Worm (Caenorhabditis elegans): ENCODE results near the gene glb-28.

DNA sequence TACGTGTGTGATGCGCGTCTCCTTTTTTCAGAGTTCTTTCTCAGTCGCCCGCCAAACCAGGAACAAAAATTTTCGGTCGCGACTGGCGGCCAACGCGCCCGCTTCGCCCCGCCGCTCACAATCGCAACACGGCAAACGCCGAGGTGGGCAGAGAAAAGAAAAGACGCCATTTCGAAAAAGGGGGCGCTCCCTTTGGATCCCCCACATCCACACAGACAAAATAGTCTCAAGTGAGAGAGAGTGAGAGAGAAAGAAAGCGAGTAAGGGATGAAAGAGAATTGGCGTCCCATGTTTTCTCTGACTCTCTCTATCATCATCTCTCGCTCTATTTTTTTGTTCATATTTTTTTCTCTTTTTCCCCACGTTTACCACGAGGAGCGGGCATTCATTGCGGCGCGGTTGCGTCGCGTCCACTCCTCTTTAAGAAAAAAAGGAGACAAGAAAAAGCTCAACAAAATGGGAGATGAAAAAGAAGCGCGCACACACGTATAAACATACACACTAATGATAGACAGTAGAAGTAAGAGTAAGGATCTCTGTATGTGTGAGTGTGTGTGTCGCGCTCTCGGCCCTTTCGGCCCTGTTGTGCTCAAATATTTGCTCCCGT, 36.9 kb upstream of the glb-28 start:
- TF ChIP-seq ceh-79 (tag; optimal IDR thresholded peaks at IDR 0.05) (peak; percentile 20), Y53G8AR.9 (GFP tag; conservative IDR thresholded peaks at IDR 0.05) (peak; percentile 44; the same call in 1 of the 2 replicates)

Data from whole organism, young adult.